Fruit fly (Drosophila melanogaster): ENCODE data around the gene repo.

repo gene

dm6 chr3R:18226043-18226808 lies 9.8 kb upstream of the repo start, which contains the start of the genes CG7168 and Mdh2 (continued):
- TF ChIP-seq slp2 (GFP tag; optimal IDR thresholded peaks at IDR 0.05) (no peak), bigmax (GFP tag; optimal IDR thresholded peaks at IDR 0.05) (no peak), CG2875 (GFP tag; optimal IDR thresholded peaks at IDR 0.05) (no peak), pb (GFP tag; optimal IDR thresholded peaks at IDR 0.05) (no peak), Adf1 (GFP tag; IDR thresholded peaks at IDR 0.05) (no peak; the same call in 1 of the 2 replicates), H2.0 (GFP tag; IDR thresholded peaks at IDR 0.05) (no peak), Aef1 (GFP tag; IDR thresholded peaks at IDR 0.05) (peak; percentile 11; the same call in 1 of the 3 replicates), CG7928 (GFP tag; optimal IDR thresholded peaks at IDR 0.05) (no peak), CG13123 (GFP tag; optimal IDR thresholded peaks at IDR 0.05) (no peak), vfl (GFP tag; optimal IDR thresholded peaks at IDR 0.05) (no peak), CG10565 (GFP tag; optimal IDR thresholded peaks at IDR 0.05) (no peak), nerfin-1 (tag; optimal IDR thresholded peaks at IDR 0.05) (peak; percentile 18), CG10267 (tag; optimal IDR thresholded peaks at IDR 0.05) (peak; percentile 16), CG8765 (GFP tag; IDR thresholded peaks at IDR 0.05) (no peak), CG11085 (GFP tag; IDR thresholded peaks at IDR 0.05) (no peak), CoRest (tag; optimal IDR thresholded peaks at IDR 0.05) (peak; percentile 15), CG3995 (GFP tag; optimal IDR thresholded peaks at IDR 0.05) (no peak), CG7372 (GFP tag; IDR thresholded peaks at IDR 0.05) (no peak), CG30431 (GFP tag; optimal IDR thresholded peaks at IDR 0.05) (no peak), CG6791 (GFP tag; IDR thresholded peaks at IDR 0.05; ENCODE audit: partially characterized antibody) (peak; percentile 86), ro (GFP tag; IDR thresholded peaks at IDR 0.05) (no peak), Mrtf (GFP tag; IDR thresholded peaks at IDR 0.05) (no peak), ap (GFP tag; IDR thresholded peaks at IDR 0.05) (no peak), CG15073 (GFP tag; optimal IDR thresholded peaks at IDR 0.05) (no peak), CG9437 (GFP tag; optimal IDR thresholded peaks at IDR 0.05) (no peak), CG1602 (GFP tag; optimal IDR thresholded peaks at IDR 0.05) (no peak), Sox100B (GFP tag; optimal IDR thresholded peaks at IDR 0.05) (no peak), cato (GFP tag; optimal IDR thresholded peaks at IDR 0.05; ENCODE audit: borderline replicate concordance) (no peak), CG14860 (GFP tag; IDR thresholded peaks at IDR 0.05; ENCODE audit: partially characterized antibody) (peak; percentile 79), ftz-f1 (GFP tag; optimal IDR thresholded peaks at IDR 0.05) (no peak), bbx (GFP tag; IDR thresholded peaks at IDR 0.05; ENCODE audit: partially characterized antibody) (peak; percentile 79), gsb-n (tag; optimal IDR thresholded peaks at IDR 0.05) (no peak), yki (optimal IDR thresholded peaks at IDR 0.05) (no peak), Usf (GFP tag; optimal IDR thresholded peaks at IDR 0.05) (no peak), NK7.1 (GFP tag; optimal IDR thresholded peaks at IDR 0.05) (no peak), CG12769 (tag; optimal IDR thresholded peaks at IDR 0.05) (peak; percentile 69), Dek (tag; optimal IDR thresholded peaks at IDR 0.05) (no peak), CG14014 (GFP tag; IDR thresholded peaks at IDR 0.05) (no peak), CG12659 (GFP tag; optimal IDR thresholded peaks at IDR 0.05) (peak; percentile 77), gce (GFP tag; IDR thresholded peaks at IDR 0.05) (no peak), shn (GFP tag; optimal IDR thresholded peaks at IDR 0.05) (no peak), CG2889 (GFP tag; IDR thresholded peaks at IDR 0.05) (no peak), dm (GFP tag; optimal IDR thresholded peaks at IDR 0.05) (no peak), Trl (optimal IDR thresholded peaks at IDR 0.05) (no peak), Trl (GFP tag; optimal IDR thresholded peaks at IDR 0.05) (no peak), CG10274 (GFP tag; optimal IDR thresholded peaks at IDR 0.05) (no peak), CG42726 (GFP tag; IDR thresholded peaks at IDR 0.05; ENCODE audit: partially characterized antibody) (peak; percentile 79), CG10321 (GFP tag; IDR thresholded peaks at IDR 0.05) (no peak), slou (GFP tag; optimal IDR thresholded peaks at IDR 0.05) (no peak), pita (GFP tag; optimal IDR thresholded peaks at IDR 0.05) (no peak), CG9797 (GFP tag; optimal IDR thresholded peaks at IDR 0.05) (peak; percentile 30)
